Fruit fly (Drosophila melanogaster): ENCODE measurements around the gene mtTFB1.

Gene mtTFB1

dm6 chr3L:11678313-11678817 is 30.4 kb upstream of the mtTFB1 start:
- TF ChIP-seq abd-A (tag; optimal IDR thresholded peaks at IDR 0.05) (peak; percentile 22), Adf1 (GFP tag; IDR thresholded peaks at IDR 0.05) (peak; percentile 5; the same call in 1 of the 2 replicates), Neu2 (GFP tag; optimal IDR thresholded peaks at IDR 0.05; ENCODE audit: borderline replicate concordance) (no peak), slbo (GFP tag; IDR thresholded peaks at IDR 0.05) (0 out of 2 replicates have a peak, but pooled peaks have one; percentile 3), fu2 (GFP tag; optimal IDR thresholded peaks at IDR 0.05) (no peak), chinmo (GFP tag; IDR thresholded peaks at IDR 0.05; ENCODE audit: partially characterized antibody) (0 out of 4 replicates have a peak, but pooled peaks have one; percentile 48), CG5180 (GFP tag; optimal IDR thresholded peaks at IDR 0.05) (peak; percentile 91), sens (GFP tag) (no peak), Med (GFP tag) (peak; percentile 61), Dref (GFP tag; IDR thresholded peaks at IDR 0.05) (0 out of 2 replicates have a peak, but pooled peaks have one; percentile 26), onecut (GFP tag; IDR thresholded peaks at IDR 0.05) (peak; percentile 98), CG4730 (GFP tag; IDR thresholded peaks at IDR 0.05) (no peak), Scr (GFP tag; IDR thresholded peaks at IDR 0.05; ENCODE audit: partially characterized antibody) (peak; percentile 14; the same call in 1 of the 2 replicates), CG10654 (GFP tag; optimal IDR thresholded peaks at IDR 0.05) (no peak), jing (GFP tag; optimal IDR thresholded peaks at IDR 0.05) (no peak), Six4 (GFP tag; optimal IDR thresholded peaks at IDR 0.05) (no peak), sob (GFP tag; IDR thresholded peaks at IDR 0.05) (0 out of 2 replicates have a peak, but pooled peaks have one; percentile 36)

- TF ChIP-seq danr (GFP tag; IDR thresholded peaks at IDR 0.05) (no peak), chn (GFP tag; optimal IDR thresholded peaks at IDR 0.05) (peak; percentile 18), CG12942 (GFP tag; optimal IDR thresholded peaks at IDR 0.05) (peak; percentile 15), CG1792 (GFP tag; optimal IDR thresholded peaks at IDR 0.05) (peak; percentile 59), toy (GFP tag; IDR thresholded peaks at IDR 0.05) (peak; percentile 55; the same call in 1 of the 2 replicates), schlank (tag; optimal IDR thresholded peaks at IDR 0.05) (peak; percentile 67), Nf-YB (GFP tag; optimal IDR thresholded peaks at IDR 0.05) (no peak), CG10274 (GFP tag; optimal IDR thresholded peaks at IDR 0.05) (peak; percentile 37), slbo (GFP tag; IDR thresholded peaks at IDR 0.05) (peak; percentile 82), CG15269 (tag; optimal IDR thresholded peaks at IDR 0.05) (peak; percentile 42), tna (GFP tag; IDR thresholded peaks at IDR 0.05; ENCODE audit: partially characterized antibody) (no peak), CG9932 (GFP tag; IDR thresholded peaks at IDR 0.05) (peak; percentile 84), bab2 (GFP tag; optimal IDR thresholded peaks at IDR 0.05) (peak; percentile 33), pho (GFP tag; optimal IDR thresholded peaks at IDR 0.05) (peak; percentile 62), eyg (GFP tag; optimal IDR thresholded peaks at IDR 0.05) (peak; percentile 53), CG4424 (GFP tag; optimal IDR thresholded peaks at IDR 0.05) (peak; percentile 51), CG12236 (GFP tag; optimal IDR thresholded peaks at IDR 0.05) (no peak), CG1529 (GFP tag; optimal IDR thresholded peaks at IDR 0.05) (no peak), D (optimal IDR thresholded peaks at IDR 0.05) (no peak), D (GFP tag; optimal IDR thresholded peaks at IDR 0.05) (no peak), Aef1 (GFP tag; IDR thresholded peaks at IDR 0.05) (no peak), Scr (GFP tag; IDR thresholded peaks at IDR 0.05; ENCODE audit: partially characterized antibody) (peak; percentile 14; the same call in 1 of the 2 replicates), da (GFP tag; optimal IDR thresholded peaks at IDR 0.05) (no peak), CG1602 (GFP tag; optimal IDR thresholded peaks at IDR 0.05) (no peak), Ets65A (GFP tag) (peak; percentile 92), slp2 (GFP tag; optimal IDR thresholded peaks at IDR 0.05) (peak; percentile 1), Dek (tag; optimal IDR thresholded peaks at IDR 0.05) (peak; percentile 38), az2 (GFP tag; optimal IDR thresholded peaks at IDR 0.05) (peak; percentile 56), en (GFP tag; optimal IDR thresholded peaks at IDR 0.05) (peak; percentile 9), Ptx1 (GFP tag; IDR thresholded peaks at IDR 0.05) (peak; percentile 57), jigr1 (GFP tag; IDR thresholded peaks at IDR 0.05) (no peak), pb (GFP tag; optimal IDR thresholded peaks at IDR 0.05) (peak; percentile 25), cas (GFP tag; IDR thresholded peaks at IDR 0.05) (peak; percentile 70; the same call in 1 of the 2 replicates), Lim3 (GFP tag; IDR thresholded peaks at IDR 0.05) (no peak), psq (GFP tag; optimal IDR thresholded peaks at IDR 0.05) (no peak), fd64A (GFP tag; optimal IDR thresholded peaks at IDR 0.05) (no peak)
These were observed 28.5 kb upstream of the mtTFB1 start, which contains the start of gene CG32085 for dm6 chr3L:11680298-11680697. TSS of gene CG32085 (minus strand) at chr3L:11680344.

Data from whole organism, embryonic.